Worm (Caenorhabditis elegans) whole organism, mixed stage, embryonic: ENCODE measurements around the gene sre-4.

Source experiments
- M03D4.4 ChIP-seq: sonication (generic microtip); optimal IDR thresholded peaks from 2 replicates; lab custom pipeline; 2017; ENCODE audit warnings: mild to moderate bottlenecking, missing genetic modification characterization, missing compliant biosample characterization
- bed-3 ChIP-seq: fragments of 200-800 bp; sonication (Bioruptor generic); optimal IDR thresholded peaks from 3 replicates; lab custom pipeline; 2018; ENCODE audit warnings: mild to moderate bottlenecking, missing genetic modification characterization, moderate library complexity, missing compliant biosample characterization
- blmp-1 ChIP-seq: fragments of 150-350 bp; optimal IDR thresholded peaks from 2 replicates; lab custom pipeline; 2014; ENCODE audit warnings: missing biosample characterization, missing genetic modification characterization
- ceh-39 ChIP-seq: fragments of 150-350 bp; optimal IDR thresholded peaks from 2 replicates; lab custom pipeline; 2014; ENCODE audit warnings: missing biosample characterization, missing genetic modification characterization
- ceh-43 ChIP-seq: fragments of 200-800 bp; sonication (Bioruptor generic); optimal IDR thresholded peaks from 2 replicates; lab custom pipeline; 2018; ENCODE audit warnings: mild to moderate bottlenecking, missing genetic modification characterization, moderate library complexity, missing compliant biosample characterization
- ceh-83 ChIP-seq: fragments of 200-800 bp; sonication (Bioruptor generic); optimal IDR thresholded peaks from 2 replicates; lab custom pipeline; 2018; ENCODE audit warnings: mild to moderate bottlenecking, missing genetic modification characterization, missing compliant biosample characterization
- ces-1 ChIP-seq: fragments of 150-350 bp; optimal IDR thresholded peaks from 2 replicates; lab custom pipeline; 2014; ENCODE audit warnings: missing biosample characterization, missing genetic modification reagents, missing genetic modification characterization
- cnd-1 ChIP-seq: fragments of 200-800 bp; sonication (Bioruptor generic); optimal IDR thresholded peaks from 2 replicates; lab custom pipeline; 2018; ENCODE audit warnings: mild to moderate bottlenecking, missing genetic modification characterization, missing compliant biosample characterization
- drap-1 ChIP-seq: fragments of 200-800 bp; sonication (Bioruptor generic); optimal IDR thresholded peaks from 3 replicates; lab custom pipeline; 2018; ENCODE audit warnings: mild to moderate bottlenecking, missing genetic modification characterization, missing compliant biosample characterization
- elt-3 ChIP-seq: fragments of 150-350 bp; optimal IDR thresholded peaks from 2 replicates; lab custom pipeline; 2014; ENCODE audit warnings: missing biosample characterization, missing genetic modification characterization
- flh-1 ChIP-seq: fragments of 200-800 bp; sonication (Bioruptor generic); optimal IDR thresholded peaks from 2 replicates; lab custom pipeline; 2018; ENCODE audit warnings: mild to moderate bottlenecking, missing genetic modification characterization, moderate library complexity, missing compliant biosample characterization
- ham-2 ChIP-seq: fragments of 200-800 bp; sonication (Bioruptor generic); optimal IDR thresholded peaks from 2 replicates; lab custom pipeline; 2018; ENCODE audit warnings: mild to moderate bottlenecking, missing genetic modification characterization, missing compliant biosample characterization
- hlh-1 ChIP-seq: fragments of 150-350 bp; optimal IDR thresholded peaks from 2 replicates; lab custom pipeline; 2014; ENCODE audit warnings: missing biosample characterization, missing genetic modification reagents, missing genetic modification characterization
- lin-13 ChIP-seq: fragments of 150-350 bp; optimal IDR thresholded peaks from 2 replicates; lab custom pipeline; 2014; ENCODE audit warnings: missing biosample characterization, missing genetic modification characterization
- lin-32 ChIP-seq: fragments of 200-800 bp; sonication (Bioruptor generic); optimal IDR thresholded peaks from 2 replicates; lab custom pipeline; 2018; ENCODE audit warnings: mild to moderate bottlenecking, missing genetic modification characterization, missing compliant biosample characterization
- lsy-2 ChIP-seq: fragments of 150-350 bp; optimal IDR thresholded peaks from 2 replicates; lab custom pipeline; 2014; ENCODE audit warnings: missing biosample characterization, missing genetic modification characterization
- mab-5 ChIP-seq: fragments of 150-350 bp; optimal IDR thresholded peaks from 2 replicates; lab custom pipeline; 2014; ENCODE audit warnings: missing biosample characterization, missing genetic modification characterization
- mep-1 ChIP-seq: fragments of 150-350 bp; optimal IDR thresholded peaks from 2 replicates; lab custom pipeline; 2017; ENCODE audit warnings: missing biosample characterization, missing genetic modification reagents, missing genetic modification characterization, inconsistent platforms
- mls-2 ChIP-seq: sonication (generic microtip); optimal IDR thresholded peaks from 2 replicates; lab custom pipeline; 2016; ENCODE audit warnings: mild to moderate bottlenecking, missing genetic modification characterization, moderate library complexity, missing compliant biosample characterization
- nhr-12 ChIP-seq: fragments of 150-350 bp; optimal IDR thresholded peaks from 2 replicates; lab custom pipeline; 2014; ENCODE audit warnings: missing biosample characterization, missing genetic modification characterization
- nhr-2 ChIP-seq: fragments of 150-350 bp; optimal IDR thresholded peaks from 2 replicates; lab custom pipeline; 2014; ENCODE audit warnings: missing biosample characterization, missing genetic modification characterization
- nhr-237 ChIP-seq: fragments of 150-350 bp; optimal IDR thresholded peaks from 2 replicates; lab custom pipeline; 2014; ENCODE audit warnings: missing biosample characterization, missing genetic modification characterization
- nhr-28 ChIP-seq: fragments of 150-350 bp; optimal IDR thresholded peaks from 2 replicates; lab custom pipeline; 2014; ENCODE audit warnings: missing biosample characterization, missing genetic modification characterization
- nhr-76 ChIP-seq: sonication (generic microtip); optimal IDR thresholded peaks from 2 replicates; lab custom pipeline; 2017; ENCODE audit warnings: missing biosample characterization, missing genetic modification characterization
- pha-4 ChIP-seq: fragments of 150-350 bp; optimal IDR thresholded peaks from 2 replicates; lab custom pipeline; 2018; ENCODE audit warnings: missing biosample characterization, missing genetic modification reagents, missing genetic modification characterization
- sem-2 ChIP-seq: fragments of 200-800 bp; sonication (Bioruptor generic); optimal IDR thresholded peaks from 2 replicates; lab custom pipeline; 2018; ENCODE audit warnings: mild to moderate bottlenecking, missing genetic modification characterization, missing compliant biosample characterization
- snpc-4 ChIP-seq: fragments of 150-350 bp; optimal IDR thresholded peaks from 2 replicates; lab custom pipeline; 2014; ENCODE audit warnings: missing biosample characterization, missing genetic modification characterization
- sptf-1 ChIP-seq: sonication (generic microtip); optimal IDR thresholded peaks from 2 replicates; lab custom pipeline; 2017; ENCODE audit warnings: mild to moderate bottlenecking, missing genetic modification characterization, moderate library complexity, missing compliant biosample characterization
- tbx-8 ChIP-seq: fragments of 200-800 bp; sonication (Bioruptor generic); optimal IDR thresholded peaks from 2 replicates; lab custom pipeline; 2018; ENCODE audit warnings: mild to moderate bottlenecking, missing genetic modification characterization, moderate library complexity, missing compliant biosample characterization
- unc-120 ChIP-seq: sonication (generic microtip); optimal IDR thresholded peaks from 2 replicates; lab custom pipeline; 2017; ENCODE audit warnings: missing genetic modification characterization, missing compliant biosample characterization; ENCODE audit not compliant: poor library complexity, severe bottlenecking
- unc-39 ChIP-seq: fragments of 150-350 bp; optimal IDR thresholded peaks from 2 replicates; lab custom pipeline; 2014; ENCODE audit warnings: missing biosample characterization, missing genetic modification characterization
- zip-8 ChIP-seq: fragments of 150-350 bp; optimal IDR thresholded peaks from 2 replicates; lab custom pipeline; 2014; ENCODE audit warnings: missing biosample characterization, missing genetic modification characterization
- ztf-11 ChIP-seq: fragments of 150-350 bp; optimal IDR thresholded peaks from 2 replicates; lab custom pipeline; 2014; ENCODE audit warnings: missing biosample characterization, missing genetic modification characterization

The sre-4 gene

DNA sequence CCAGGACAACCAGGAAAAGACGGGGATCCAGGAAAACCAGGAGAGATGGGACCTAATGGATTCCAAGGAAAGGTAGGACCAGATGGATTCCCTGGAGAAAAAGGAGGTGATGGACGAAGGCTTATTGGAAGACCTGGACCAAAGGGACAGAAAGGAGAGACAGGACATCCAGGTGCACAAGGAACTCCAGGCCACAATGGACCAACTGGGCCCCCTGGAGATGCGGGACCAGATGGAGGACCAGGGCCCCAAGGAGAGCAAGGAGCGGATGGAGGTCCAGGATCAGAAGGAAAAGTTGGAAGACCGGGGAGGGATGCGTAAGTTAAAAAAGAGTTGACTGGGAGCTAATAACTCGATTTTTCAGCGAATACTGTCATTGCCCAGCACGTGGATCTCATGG is 38.0 kb upstream of the sre-4 start:
- TF ChIP-seq sem-2 (GFP tag; lab: Kevin White, UChicago), result no peak
- TF ChIP-seq drap-1 (GFP tag; lab: Kevin White, UChicago), result no peak
- no peak for TF ChIP-seq ceh-43 (GFP tag; lab: Kevin White, UChicago)
- no peak for TF ChIP-seq lsy-2
- no peak for TF ChIP-seq unc-120
- no peak for TF ChIP-seq pha-4
- TF ChIP-seq unc-39, result no peak
- no peak for TF ChIP-seq snpc-4 (tag; lab: Kevin White, UChicago)
- TF ChIP-seq mls-2 (tag; lab: Kevin White, UChicago), result no peak
- TF ChIP-seq, all 35 proteins: peak for 0

DNA sequence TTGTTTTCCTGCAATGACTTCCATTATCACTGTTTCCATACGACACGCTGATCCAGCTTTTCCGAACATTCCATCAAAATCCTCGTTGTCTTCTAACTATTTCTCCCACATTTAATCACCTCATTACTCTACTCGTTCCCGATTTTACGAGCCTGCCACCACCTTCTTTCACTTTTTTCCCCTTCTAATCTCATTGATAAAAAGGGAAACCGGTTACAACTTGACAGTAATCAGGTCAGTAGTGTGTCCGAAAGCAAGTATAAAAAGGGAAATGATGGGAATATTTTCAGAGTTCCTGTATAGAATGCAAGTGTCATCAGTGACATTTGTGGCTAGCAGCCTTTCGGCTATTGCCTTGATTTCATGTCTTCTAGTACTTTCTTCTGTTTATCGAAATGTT is 37.0 kb upstream of the sre-4 start, which contains the start of gene col-123:
Gene col-123 (plus strand): TSS at position 301 of the 400 bp plus-strand sequence.
- TF ChIP-seq flh-1 (no peak), ztf-11 (tag; lab: Kevin White, UChicago) (no peak), mab-5 (tag; lab: Kevin White, UChicago) (no peak), cnd-1 (no peak), sem-2 (GFP tag; lab: Kevin White, UChicago) (no peak), sptf-1 (no peak), lsy-2 (no peak), blmp-1 (tag; lab: Kevin White, UChicago) (no peak), ham-2 (GFP tag; lab: Kevin White, UChicago) (no peak), mep-1 (no peak), nhr-12 (tag; lab: Kevin White, UChicago) (no peak), nhr-237 (tag; lab: Kevin White, UChicago) (no peak), hlh-1 (tag; lab: Kevin White, UChicago) (no peak), M03D4.4 (tag; lab: Kevin White, UChicago) (no peak), tbx-8 (GFP tag; lab: Kevin White, UChicago) (no peak)

DNA sequence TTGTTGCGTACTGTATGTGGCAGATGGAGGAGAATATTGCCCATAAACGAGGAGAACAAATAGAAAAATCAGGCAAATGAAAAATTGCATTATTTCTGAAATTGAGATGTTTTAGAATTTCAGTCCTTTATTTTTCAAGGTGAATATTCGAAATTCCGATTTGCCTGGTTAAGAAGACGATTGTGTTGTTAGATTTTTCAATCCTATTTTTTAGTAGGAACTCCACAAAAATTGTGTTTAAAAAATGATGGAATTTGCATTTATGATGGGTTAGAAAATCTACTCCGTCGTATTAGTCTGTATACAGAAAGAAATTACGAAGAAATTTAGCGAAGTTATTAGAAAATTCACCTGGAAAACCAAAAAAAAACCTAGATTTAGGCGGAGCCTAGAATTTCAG is 30.8 kb upstream of the sre-4 start, which contains the start of gene egl-20:
Gene egl-20 (minus strand): TSS at position 101 of the 400 bp plus-strand sequence.
- no peak for TF ChIP-seq ham-2 (GFP tag; lab: Kevin White, UChicago)
- TF ChIP-seq ceh-83, result no peak
- TF ChIP-seq sptf-1, result no peak
- TF ChIP-seq lin-13 (tag; lab: Kevin White, UChicago), result no peak
- no peak for TF ChIP-seq mls-2 (tag; lab: Kevin White, UChicago)
- no peak for TF ChIP-seq ces-1
- TF ChIP-seq pha-4, result no peak
- no peak for TF ChIP-seq nhr-237 (tag; lab: Kevin White, UChicago)
- TF ChIP-seq mab-5 (tag; lab: Kevin White, UChicago), result no peak
- TF ChIP-seq sem-2 (GFP tag; lab: Kevin White, UChicago), result no peak
- TF ChIP-seq nhr-28 (tag; lab: Kevin White, UChicago), result no peak
- no peak for TF ChIP-seq M03D4.4 (tag; lab: Kevin White, UChicago)

DNA sequence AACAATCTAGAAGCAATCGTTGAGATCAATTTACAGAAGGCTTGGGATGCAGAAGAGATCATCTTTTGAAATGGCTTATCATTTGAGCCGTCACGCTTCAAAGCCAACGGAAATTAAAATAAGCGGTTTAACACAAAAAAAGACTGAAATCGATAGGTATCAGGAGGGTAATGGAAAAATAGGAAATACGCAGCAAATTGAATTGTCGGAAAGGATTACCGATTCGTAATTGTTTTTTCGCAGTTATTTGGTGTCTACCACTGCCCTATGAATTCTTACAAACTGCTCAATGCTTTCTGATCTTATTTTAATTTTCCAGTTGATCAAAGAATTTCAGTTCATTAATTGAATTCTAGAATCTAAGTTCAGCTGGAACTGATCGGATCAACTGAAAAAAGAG is 26.9 kb upstream of the sre-4 start:
- TF ChIP-seq sem-2 (GFP tag; lab: Kevin White, UChicago), result no peak
- TF ChIP-seq lin-13 (tag; lab: Kevin White, UChicago), result no peak
- TF ChIP-seq cnd-1, result no peak
- no peak for TF ChIP-seq sptf-1
- no peak for TF ChIP-seq nhr-76 (tag; lab: Kevin White, UChicago)
- no peak for TF ChIP-seq snpc-4 (tag; lab: Kevin White, UChicago)
- TF ChIP-seq unc-120, result no peak
- TF ChIP-seq lin-32, result no peak
- TF ChIP-seq ceh-39 (tag; lab: Kevin White, UChicago), result no peak
- no peak for TF ChIP-seq ztf-11 (tag; lab: Kevin White, UChicago)
- TF ChIP-seq nhr-2, result no peak
- TF ChIP-seq nhr-237 (tag; lab: Kevin White, UChicago), result no peak
- no peak for TF ChIP-seq elt-3 (tag; lab: Kevin White, UChicago)
- TF ChIP-seq blmp-1 (tag; lab: Kevin White, UChicago), result no peak
- TF ChIP-seq ceh-83, result no peak
- no peak for TF ChIP-seq hlh-1 (tag; lab: Kevin White, UChicago)

DNA sequence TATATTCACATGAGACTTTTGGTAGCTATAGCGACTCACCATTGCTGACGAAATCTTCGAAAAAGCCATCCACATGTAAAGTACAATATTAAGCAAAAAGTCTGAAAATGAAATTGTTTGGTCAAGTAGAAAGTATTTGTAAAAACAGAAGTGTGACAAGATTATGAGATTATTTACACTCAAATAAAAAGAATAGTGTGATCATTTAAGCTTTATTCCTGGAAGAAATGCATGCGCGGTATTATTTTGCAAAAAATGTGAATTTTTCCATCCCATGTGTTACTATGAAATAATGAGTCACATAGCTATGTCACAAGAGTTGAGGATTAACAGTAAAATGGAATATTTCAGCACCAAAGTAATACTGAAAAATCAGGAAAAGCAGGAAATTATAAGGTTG is 26.0 kb upstream of the sre-4 start, which contains the start of gene dct-15:
Gene dct-15 (minus strand): TSS at position 101 of the 400 bp plus-strand sequence.
- TF ChIP-seq nhr-12 (tag; lab: Kevin White, UChicago) (no peak), pha-4 (no peak), sem-2 (GFP tag; lab: Kevin White, UChicago) (no peak), zip-8 (tag; lab: Kevin White, UChicago) (no peak), lin-13 (tag; lab: Kevin White, UChicago) (no peak), bed-3 (GFP tag; lab: Kevin White, UChicago) (no peak), hlh-1 (tag; lab: Kevin White, UChicago) (no peak), nhr-28 (tag; lab: Kevin White, UChicago) (no peak), lin-32 (no peak), unc-39 (no peak), ceh-43 (GFP tag; lab: Kevin White, UChicago) (no peak), nhr-76 (tag; lab: Kevin White, UChicago) (no peak), ceh-39 (tag; lab: Kevin White, UChicago) (no peak), snpc-4 (tag; lab: Kevin White, UChicago) (no peak), drap-1 (GFP tag; lab: Kevin White, UChicago) (no peak)
- TF ChIP-seq, all 35 proteins: peak for 0
